Fruit fly (Drosophila melanogaster) whole organism, embryonic: ENCODE results near the gene Cul6.

Experiments
- Atf-2 ChIP-seq: fragments of 200-800 bp; sonication (Bioruptor generic); optimal IDR thresholded peaks from 2 replicates; lab custom pipeline; 2016; ENCODE audit warnings: missing biosample characterization, missing genetic modification characterization
- Bteb2 ChIP-seq: fragments of 200-800 bp; sonication (Bioruptor generic); optimal IDR thresholded peaks from 2 replicates; lab custom pipeline; 2016; ENCODE audit warnings: missing biosample characterization, missing genetic modification characterization
- C15 ChIP-seq: fragments of 200-800 bp; sonication (Bioruptor generic); IDR thresholded peaks from 3 replicates; pipeline ENCODE4 v1.3.6; 2022; ENCODE audit warnings: missing biosample characterization, missing genetic modification characterization
- CG11560 ChIP-seq: fragments of 200-800 bp; sonication (Bioruptor generic); IDR thresholded peaks from 3 replicates; pipeline ENCODE4 v1.3.6; 2022; ENCODE audit warnings: missing biosample characterization, missing genetic modification characterization
- CG16815 ChIP-seq: fragments of 200-800 bp; sonication (Bioruptor generic); optimal IDR thresholded peaks from 3 replicates; lab custom pipeline; 2017; ENCODE audit warnings: missing biosample characterization, mild to moderate bottlenecking, missing genetic modification characterization
- CG17385 ChIP-seq: fragments of 200-800 bp; sonication (Bioruptor generic); optimal IDR thresholded peaks from 3 replicates; lab custom pipeline; 2018; ENCODE audit warnings: missing biosample characterization, mild to moderate bottlenecking, missing genetic modification characterization
- CG17802 ChIP-seq: fragments of 200-800 bp; sonication (Bioruptor generic); optimal IDR thresholded peaks from 2 replicates; lab custom pipeline; 2018; ENCODE audit warnings: missing biosample characterization, mild to moderate bottlenecking, missing genetic modification characterization, moderate library complexity
- CG1792 ChIP-seq: fragments of 200-800 bp; sonication (Bioruptor generic); optimal IDR thresholded peaks from 2 replicates; lab custom pipeline; 2016; ENCODE audit warnings: missing biosample characterization, missing genetic modification characterization
- CG2889 ChIP-seq: fragments of 200-800 bp; sonication (Bioruptor generic); IDR thresholded peaks from 3 replicates; pipeline ENCODE4 v1.3.6; 2022; ENCODE audit warnings: missing biosample characterization, missing genetic modification characterization
- CG30020 ChIP-seq: fragments of 200-800 bp; optimal IDR thresholded peaks from 2 replicates; lab custom pipeline; 2019; ENCODE audit warnings: missing biosample characterization, mild to moderate bottlenecking, missing genetic modification characterization, moderate library complexity
- CG31441 ChIP-seq: fragments of 200-800 bp; sonication (Bioruptor generic); IDR thresholded peaks from 2 replicates; pipeline ENCODE4 v1.3.6; 2022; ENCODE audit warnings: missing biosample characterization, missing genetic modification characterization
- CG4282 ChIP-seq: fragments of 200-800 bp; sonication (Bioruptor generic); optimal IDR thresholded peaks from 2 replicates; lab custom pipeline; 2016; ENCODE audit warnings: missing biosample characterization, missing genetic modification characterization
- CG8478 ChIP-seq: fragments of >200 bp; optimal IDR thresholded peaks from 2 replicates; lab custom pipeline; 2018
- CTCF ChIP-seq: fragments of 200-800 bp; sonication (Bioruptor generic); optimal IDR thresholded peaks from 2 replicates; lab custom pipeline; 2017; ENCODE audit warnings: missing biosample characterization, mild to moderate bottlenecking, missing genetic modification characterization, moderate library complexity
- Hey ChIP-seq: fragments of 200-800 bp; sonication (Bioruptor generic); optimal IDR thresholded peaks from 3 replicates; lab custom pipeline; 2018; ENCODE audit warnings: missing biosample characterization, mild to moderate bottlenecking, missing genetic modification characterization
- HmgZ ChIP-seq: fragments of 200-800 bp; sonication (Bioruptor generic); optimal IDR thresholded peaks from 2 replicates; lab custom pipeline; 2018; ENCODE audit warnings: missing biosample characterization, mild to moderate bottlenecking, missing genetic modification characterization
- Hmx ChIP-seq: fragments of 200-800 bp; sonication (Bioruptor generic); optimal IDR thresholded peaks from 2 replicates; lab custom pipeline; 2016; ENCODE audit warnings: missing biosample characterization, missing genetic modification characterization
- Ptx1 ChIP-seq: fragments of 200-800 bp; sonication (Bioruptor generic); IDR thresholded peaks from 2 replicates; pipeline ENCODE4 v1.3.6; 2022; ENCODE audit warnings: missing biosample characterization, missing genetic modification characterization
- TFAM ChIP-seq: fragments of 200-800 bp; sonication (Bioruptor generic); optimal IDR thresholded peaks from 2 replicates; lab custom pipeline; 2017; ENCODE audit warnings: missing biosample characterization, missing genetic modification characterization, inconsistent platforms
- ase ChIP-seq: fragments of 200-800 bp; sonication (Bioruptor generic); IDR thresholded peaks from 3 replicates; pipeline ENCODE4 v1.3.6; 2022; ENCODE audit warnings: missing biosample characterization, missing genetic modification characterization
- bowl ChIP-seq: fragments of 200-800 bp; sonication (Bioruptor generic); IDR thresholded peaks from 2 replicates; pipeline ENCODE4 v1.3.6; 2022; ENCODE audit warnings: missing biosample characterization, missing genetic modification characterization
- cg ChIP-seq: fragments of 200-800 bp; sonication (Bioruptor generic); optimal IDR thresholded peaks from 3 replicates; lab custom pipeline; 2019; ENCODE audit warnings: missing biosample characterization, mild to moderate bottlenecking, missing genetic modification characterization, moderate library complexity
- chif ChIP-seq, 2 experiments: fragments of 200-800 bp; sonication (Bioruptor generic); optimal IDR thresholded peaks; 3 replicates each; lab custom pipeline; 2016; ENCODE audit warnings: missing biosample characterization in 2 of 2, missing genetic modification characterization in 2 of 2
- crp ChIP-seq, 2 experiments: fragments of 200-800 bp; sonication (Bioruptor generic); optimal IDR thresholded peaks; 2 replicates in 1 of 2; 3 replicates in 1 of 2; lab custom pipeline; 2017; ENCODE audit warnings: missing biosample characterization in 2 of 2, missing genetic modification characterization in 2 of 2, mild to moderate bottlenecking in 1 of 2, moderate library complexity in 1 of 2
- dan ChIP-seq: fragments of 200-800 bp; sonication (Bioruptor generic); IDR thresholded peaks from 2 replicates; pipeline ENCODE4 v1.3.6; 2022; ENCODE audit warnings: missing biosample characterization, missing genetic modification characterization
- dati ChIP-seq: fragments of 200-800 bp; sonication (Bioruptor generic); IDR thresholded peaks from 2 replicates; pipeline ENCODE4 v1.3.6; 2022; ENCODE audit warnings: missing biosample characterization, missing genetic modification characterization
- exex ChIP-seq: fragments of 200-800 bp; sonication (Bioruptor generic); optimal IDR thresholded peaks from 4 replicates; lab custom pipeline; 2018; ENCODE audit warnings: missing biosample characterization, mild to moderate bottlenecking, missing genetic modification characterization, moderate library complexity
- gem ChIP-seq: fragments of 200-800 bp; sonication (Bioruptor generic); optimal IDR thresholded peaks from 2 replicates; lab custom pipeline; 2019; ENCODE audit warnings: missing biosample characterization, mild to moderate bottlenecking, missing genetic modification characterization, moderate library complexity
- grn ChIP-seq: fragments of 200-800 bp; sonication (Bioruptor generic); optimal IDR thresholded peaks from 3 replicates; lab custom pipeline; 2017; ENCODE audit warnings: missing biosample characterization, missing genetic modification characterization
- gsb ChIP-seq: fragments of 200-800 bp; sonication (Bioruptor generic); IDR thresholded peaks from 2 replicates; pipeline ENCODE4 v1.3.6; 2022; ENCODE audit warnings: missing biosample characterization, missing genetic modification characterization
- gsb-n ChIP-seq: fragments of 200-800 bp; sonication (Bioruptor generic); optimal IDR thresholded peaks from 3 replicates; lab custom pipeline; 2018; ENCODE audit warnings: missing biosample characterization, mild to moderate bottlenecking, missing genetic modification characterization
- gt ChIP-seq: fragments of 200-800 bp; sonication (Bioruptor generic); IDR thresholded peaks from 2 replicates; pipeline ENCODE4 v1.3.6; 2022; ENCODE audit warnings: missing biosample characterization, missing genetic modification characterization
- jing ChIP-seq: fragments of 200-800 bp; sonication (Bioruptor generic); optimal IDR thresholded peaks from 2 replicates; lab custom pipeline; 2018; ENCODE audit warnings: missing biosample characterization, mild to moderate bottlenecking, missing genetic modification characterization
- kay ChIP-seq: fragments of 200-800 bp; sonication (Bioruptor generic); optimal IDR thresholded peaks from 2 replicates; lab custom pipeline; 2016; ENCODE audit warnings: missing biosample characterization, missing genetic modification characterization
- lbe ChIP-seq: fragments of 200-800 bp; sonication (Bioruptor generic); optimal IDR thresholded peaks from 2 replicates; lab custom pipeline; 2016; ENCODE audit warnings: missing biosample characterization, mild to moderate bottlenecking, missing genetic modification characterization
- oc ChIP-seq: fragments of 200-800 bp; sonication (Bioruptor generic); optimal IDR thresholded peaks from 2 replicates; lab custom pipeline; 2018; ENCODE audit warnings: missing biosample characterization, mild to moderate bottlenecking, missing genetic modification characterization, moderate library complexity
- p53 ChIP-seq: fragments of 200-800 bp; sonication (Bioruptor generic); optimal IDR thresholded peaks from 2 replicates; lab custom pipeline; 2016; ENCODE audit warnings: missing biosample characterization, missing genetic modification characterization
- peb ChIP-seq: fragments of 200-800 bp; sonication (Bioruptor generic); IDR thresholded peaks from 2 replicates; pipeline ENCODE4 v1.3.6; 2022; ENCODE audit warnings: missing biosample characterization, missing genetic modification characterization
- pfk ChIP-seq: fragments of 200-800 bp; sonication (Bioruptor generic); optimal IDR thresholded peaks from 2 replicates; lab custom pipeline; 2018; ENCODE audit warnings: missing biosample characterization, mild to moderate bottlenecking, missing genetic modification characterization, moderate library complexity
- phol ChIP-seq: fragments of 200-800 bp; sonication (Bioruptor generic); optimal IDR thresholded peaks from 3 replicates; lab custom pipeline; 2018; ENCODE audit warnings: missing biosample characterization, mild to moderate bottlenecking, missing genetic modification characterization, moderate library complexity
- pita ChIP-seq: fragments of 200-800 bp; sonication (Bioruptor generic); optimal IDR thresholded peaks from 2 replicates; lab custom pipeline; 2017; ENCODE audit warnings: missing biosample characterization, mild to moderate bottlenecking, missing genetic modification characterization
- pum ChIP-seq: fragments of 200-800 bp; sonication (Bioruptor generic); optimal IDR thresholded peaks from 2 replicates; lab custom pipeline; 2016; ENCODE audit warnings: missing biosample characterization, missing genetic modification characterization
- sd ChIP-seq: fragments of 200-800 bp; sonication (Bioruptor generic); optimal IDR thresholded peaks from 3 replicates; lab custom pipeline; 2018; ENCODE audit warnings: missing biosample characterization, mild to moderate bottlenecking, missing genetic modification characterization, moderate library complexity
- slou ChIP-seq: fragments of 200-800 bp; sonication (Bioruptor generic); optimal IDR thresholded peaks from 3 replicates; lab custom pipeline; 2016; ENCODE audit warnings: missing biosample characterization, missing genetic modification characterization
- sob ChIP-seq: fragments of 200-800 bp; sonication (Bioruptor generic); IDR thresholded peaks from 2 replicates; pipeline ENCODE4 v1.3.6; 2022; ENCODE audit warnings: missing biosample characterization, missing genetic modification characterization
- sug ChIP-seq: fragments of 200-800 bp; optimal IDR thresholded peaks from 2 replicates; lab custom pipeline; 2019; ENCODE audit warnings: missing biosample characterization, mild to moderate bottlenecking, missing genetic modification characterization, moderate library complexity
- toy ChIP-seq: fragments of 200-800 bp; sonication (Bioruptor generic); IDR thresholded peaks from 2 replicates; pipeline ENCODE4 v1.3.6; 2022; ENCODE audit warnings: missing biosample characterization, missing genetic modification characterization
- vnd ChIP-seq: fragments of 200-800 bp; sonication (Bioruptor generic); IDR thresholded peaks from 3 replicates; pipeline ENCODE4 v1.3.6; 2022; ENCODE audit warnings: missing biosample characterization, missing genetic modification characterization; ENCODE audit not compliant: partially characterized antibody
- zen ChIP-seq: fragments of 200-800 bp; sonication (Bioruptor generic); optimal IDR thresholded peaks from 3 replicates; lab custom pipeline; 2018; ENCODE audit warnings: missing biosample characterization, mild to moderate bottlenecking, missing genetic modification characterization, moderate library complexity
- zen2 ChIP-seq: fragments of 200-800 bp; sonication (Bioruptor generic); IDR thresholded peaks from 3 replicates; pipeline ENCODE4 v1.3.6; 2022; ENCODE audit warnings: missing biosample characterization, missing genetic modification characterization; ENCODE audit not compliant: partially characterized antibody

Gene Cul6

DNA sequence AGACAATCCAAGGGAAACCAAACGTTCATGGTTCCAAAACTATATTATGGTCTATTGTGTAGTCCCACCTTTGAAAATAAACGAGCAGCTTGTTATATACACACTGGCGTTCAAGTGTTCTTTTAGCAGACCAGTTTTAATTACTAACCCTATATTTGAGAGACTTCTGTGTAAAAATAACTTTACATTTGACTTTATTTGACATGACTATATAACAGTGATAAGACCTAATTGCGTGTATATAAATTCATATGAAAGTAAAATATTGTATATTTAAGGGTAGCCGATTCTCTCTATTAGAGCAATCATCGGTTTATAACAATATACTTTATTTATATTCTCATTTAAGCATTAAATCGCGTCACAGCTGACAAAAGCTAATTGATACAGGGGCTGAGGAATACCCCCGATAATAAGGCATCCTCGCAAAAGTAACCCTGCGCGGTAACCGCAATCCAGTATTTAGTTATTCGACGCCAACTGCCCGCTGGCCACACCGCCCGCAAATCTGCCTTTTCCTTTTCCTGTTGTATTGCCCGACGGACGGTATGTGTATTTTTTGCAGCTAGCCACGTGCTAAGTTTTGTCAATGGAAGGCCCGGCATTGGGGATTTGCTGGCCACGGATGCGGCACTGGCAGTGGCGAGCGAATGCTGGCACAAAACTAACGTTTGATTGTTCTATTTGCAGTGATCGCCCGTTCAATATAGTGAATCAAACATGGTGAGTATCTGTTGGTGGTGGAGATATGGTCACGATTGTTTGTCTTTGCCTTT is 30.0 kb upstream of the Cul6 start, which contains the start of gene RpS4 (continued):
- peak; percentile 73 for TF ChIP-seq Ptx1 (GFP tag; lab: Robert Waterston, UW)
- TF ChIP-seq CG2889 (GFP tag; lab: Robert Waterston, UW): peak; percentile 63; the same call in 2 of the 3 replicates
- peak; percentile 73 for TF ChIP-seq grn
- TF ChIP-seq chif (GFP tag; optimal IDR thresholded peaks at IDR 0.05; lab: Kevin White, UChicago): peak; percentile 76 to 77
- TF ChIP-seq CG4282: peak; percentile 68
- peak; percentile 50 for TF ChIP-seq gem
- TF ChIP-seq ase: peak; percentile 83
- peak; percentile 92 for TF ChIP-seq CG17385
- TF ChIP-seq slou: peak; percentile 73
- peak; percentile 71 for TF ChIP-seq CTCF (GFP tag; lab: Kevin White, UChicago)
- TF ChIP-seq sug (tag; lab: Kevin White, UChicago): peak; percentile 83
- peak; percentile 63 for TF ChIP-seq TFAM
- peak; percentile 63 for TF ChIP-seq exex
- peak; percentile 70 for TF ChIP-seq Atf-2 (GFP tag; lab: Kevin White, UChicago)
- no peak for TF ChIP-seq dan (GFP tag; lab: Robert Waterston, UW)
- TF ChIP-seq CG17802 (tag; lab: Kevin White, UChicago): peak; percentile 82
- peak; percentile 79 for TF ChIP-seq dati (GFP tag; lab: Robert Waterston, UW)
- TF ChIP-seq pita: peak; percentile 21
- peak; percentile 34 for TF ChIP-seq lbe (GFP tag; lab: Kevin White, UChicago)
- TF ChIP-seq gt: peak; percentile 62; the same call in 1 of the 2 replicates
- TF ChIP-seq kay (GFP tag; lab: Kevin White, UChicago): peak; percentile 39
- TF ChIP-seq oc (tag; lab: Kevin White, UChicago): peak; percentile 88
- no peak for TF ChIP-seq CG8478 (lab: Kevin White, UChicago)
- TF ChIP-seq zen: peak; percentile 80
- peak; percentile 60 for TF ChIP-seq CG16815 (GFP tag; lab: Kevin White, UChicago)
- peak; percentile 92 for TF ChIP-seq HmgZ (tag; lab: Kevin White, UChicago)
- TF ChIP-seq CG31441 (GFP tag; lab: Robert Waterston, UW): peak; percentile 82
- peak; percentile 84 for TF ChIP-seq C15 (GFP tag; lab: Robert Waterston, UW)
- peak; percentile 84 for TF ChIP-seq gsb-n (tag; lab: Kevin White, UChicago)
- peak; percentile 68 for TF ChIP-seq pum (GFP tag; lab: Kevin White, UChicago)
- TF ChIP-seq sd (tag; lab: Kevin White, UChicago): peak; percentile 31
- peak; percentile 75 for TF ChIP-seq CG1792
- peak; percentile 50; the same call in 1 of the 2 replicates for TF ChIP-seq bowl (GFP tag; lab: Robert Waterston, UW)
- peak; percentile 95 for TF ChIP-seq Hey (tag; lab: Kevin White, UChicago)
- TF ChIP-seq crp (GFP tag; optimal IDR thresholded peaks at IDR 0.05; lab: Kevin White, UChicago): peak in 1 of 2 experiments; percentile 62
- no peak for TF ChIP-seq cg (GFP tag; lab: Kevin White, UChicago)
- peak; percentile 72 for TF ChIP-seq phol
- TF ChIP-seq p53 (GFP tag; lab: Kevin White, UChicago): peak; percentile 66
- peak; percentile 48; the same call in 1 of the 2 replicates for TF ChIP-seq peb (GFP tag; lab: Robert Waterston, UW)
- peak; percentile 50 for TF ChIP-seq CG30020 (tag; lab: Kevin White, UChicago)
- no peak for TF ChIP-seq zen2 (GFP tag; lab: Robert Waterston, UW)
- TF ChIP-seq jing: peak; percentile 46
- TF ChIP-seq sob (GFP tag; lab: Robert Waterston, UW): peak; percentile 92
- peak; percentile 62; the same call in 1 of the 3 replicates for TF ChIP-seq CG11560
- no peak for TF ChIP-seq vnd
- TF ChIP-seq toy (GFP tag; lab: Robert Waterston, UW): peak; percentile 72; the same call in 1 of the 2 replicates
- TF ChIP-seq Bteb2 (GFP tag; lab: Kevin White, UChicago): peak; percentile 72
- TF ChIP-seq pfk (GFP tag; lab: Kevin White, UChicago): peak; percentile 85
- peak; percentile 71 for TF ChIP-seq gsb (GFP tag; lab: Robert Waterston, UW)
- no peak for TF ChIP-seq Hmx (GFP tag; lab: Kevin White, UChicago)
